Worm (Caenorhabditis elegans): ENCODE results near the gene R04D3.4.

The R04D3.4 gene

ce11 chrX:13238197-13238596 is 50.4 kb downstream of the R04D3.4 start, which contains the start of gene K08H2.4:
Gene K08H2.4, plus strand, starts transcription at chrX:13238497.
- TF ChIP-seq ceh-79 (tag; optimal IDR thresholded peaks at IDR 0.05) (no peak), madf-6 (GFP tag; IDR thresholded peaks at IDR 0.05) (no peak), lin-40 (tag; optimal IDR thresholded peaks at IDR 0.05) (no peak), T26A5.8 (tag; optimal IDR thresholded peaks at IDR 0.05) (no peak), attf-5 (GFP tag; optimal IDR thresholded peaks at IDR 0.05) (no peak), unc-130 (GFP tag; optimal IDR thresholded peaks at IDR 0.05) (no peak), C06A6.2 (GFP tag; conservative IDR thresholded peaks at IDR 0.05) (no peak), repo-1 (tag; optimal IDR thresholded peaks at IDR 0.05) (no peak), ztf-18 (tag; optimal IDR thresholded peaks at IDR 0.05) (no peak), F10E7.11 (tag; optimal IDR thresholded peaks at IDR 0.05) (no peak), madf-3 (GFP tag; IDR thresholded peaks at IDR 0.05) (no peak), mel-28 (tag; optimal IDR thresholded peaks at IDR 0.05; ENCODE audit: borderline replicate concordance) (no peak), lsl-1 (GFP tag; optimal IDR thresholded peaks at IDR 0.05) (no peak), egrh-3 (GFP tag; IDR thresholded peaks at IDR 0.05) (no peak), nhr-27 (tag; optimal IDR thresholded peaks at IDR 0.05) (no peak)
